Worm (Caenorhabditis elegans): ENCODE data around the gene nstp-6.
A peak's percentile ranks its signal among the peaks of the same experiment; 100 is the strongest.

nstp-6 gene

ce11 chrIV:3552933-3553332 is 5.5 kb upstream of the nstp-6 start:
- TF ChIP-seq B0035.1 (tag; optimal IDR thresholded peaks at IDR 0.05) (no peak), dox-1 (GFP tag; IDR thresholded peaks at IDR 0.05) (no peak), ceh-40 (GFP tag; IDR thresholded peaks at IDR 0.05) (no peak)

- TF ChIP-seq gei-17 (GFP tag; optimal IDR thresholded peaks at IDR 0.05) (peak; percentile 0), snpc-1.1 (tag; optimal IDR thresholded peaks at IDR 0.05; ENCODE audit: insufficient read depth) (peak; percentile 28), Y53F4B.3 (GFP tag; IDR thresholded peaks at IDR 0.05) (no peak), F33H1.4 (GFP tag; IDR thresholded peaks at IDR 0.05) (no peak), C06A6.2 (GFP tag; conservative IDR thresholded peaks at IDR 0.05) (no peak), egrh-3 (GFP tag; IDR thresholded peaks at IDR 0.05) (peak; percentile 21; the same call in 1 of the 2 replicates), tlf-1 (GFP tag; optimal IDR thresholded peaks at IDR 0.05) (no peak), B0019.2 (GFP tag; conservative IDR thresholded peaks at IDR 0.05) (no peak), attf-5 (GFP tag; optimal IDR thresholded peaks at IDR 0.05) (peak; percentile 32), mxl-1 (tag; optimal IDR thresholded peaks at IDR 0.05) (peak; percentile 76), F39B2.1 (GFP tag; IDR thresholded peaks at IDR 0.05) (no peak), let-607 (tag; optimal IDR thresholded peaks at IDR 0.05) (peak in 1 of 2 experiments; percentile 25), ets-4 (GFP tag; optimal IDR thresholded peaks at IDR 0.05) (no peak), ceh-91 (GFP tag; IDR thresholded peaks at IDR 0.05) (no peak), lir-1 (GFP tag; conservative IDR thresholded peaks at IDR 0.05) (no peak), ceh-100 (GFP tag; IDR thresholded peaks at IDR 0.05) (peak; percentile 22; the same call in 1 of the 2 replicates), zim-3 (tag; optimal IDR thresholded peaks at IDR 0.05) (peak; percentile 82), fkh-3 (tag; optimal IDR thresholded peaks at IDR 0.05) (peak; percentile 6), hlh-26 (GFP tag; conservative IDR thresholded peaks at IDR 0.05) (no peak), dpl-1 (GFP tag; optimal IDR thresholded peaks at IDR 0.05) (no peak), efl-1 (GFP tag; optimal IDR thresholded peaks at IDR 0.05) (no peak), bed-2 (GFP tag; IDR thresholded peaks at IDR 0.05) (no peak), madf-3 (GFP tag; IDR thresholded peaks at IDR 0.05) (no peak), rec-8 (tag; optimal IDR thresholded peaks at IDR 0.05) (peak; percentile 36 to 72), ZK185.1 (tag; optimal IDR thresholded peaks at IDR 0.05; ENCODE audit: poor library complexity, severe bottlenecking) (peak; percentile 91), unc-62 (GFP tag; optimal IDR thresholded peaks at IDR 0.05) (no peak), K11D2.4 (GFP tag; IDR thresholded peaks at IDR 0.05) (0 out of 2 replicates have a peak, but pooled peaks have one; percentile 46), xnd-1 (tag; optimal IDR thresholded peaks at IDR 0.05) (no peak), atf-7 (tag; optimal IDR thresholded peaks at IDR 0.05) (peak; percentile 50), rpc-1 (optimal IDR thresholded peaks at IDR 0.05) (peak; percentile 86), rpc-1 (tag; optimal IDR thresholded peaks at IDR 0.05) (peak; percentile 86), hmg-20 (GFP tag; IDR thresholded peaks at IDR 0.05) (0 out of 2 replicates have a peak, but pooled peaks have one; percentile 41), mcd-1 (GFP tag; IDR thresholded peaks at IDR 0.05) (peak; percentile 74), nfyb-1 (GFP tag; IDR thresholded peaks at IDR 0.05) (peak; percentile 82), B0261.1 (tag; optimal IDR thresholded peaks at IDR 0.05) (peak; percentile 89), lsl-1 (GFP tag; optimal IDR thresholded peaks at IDR 0.05) (peak; percentile 31), T07F8.4 (tag; optimal IDR thresholded peaks at IDR 0.05) (peak; percentile 71), F55B11.4 (tag; optimal IDR thresholded peaks at IDR 0.05; ENCODE audit: borderline replicate concordance, insufficient read depth) (no peak), cebp-2 (GFP tag; IDR thresholded peaks at IDR 0.05) (no peak), Y56A3A.18 (GFP tag; IDR thresholded peaks at IDR 0.05) (peak; percentile 69; the same call in 1 of the 2 replicates), egl-44 (GFP tag; IDR thresholded peaks at IDR 0.05) (no peak), ztf-26 (tag; optimal IDR thresholded peaks at IDR 0.05) (peak; percentile 47), Y67H2A.10 (GFP tag; conservative IDR thresholded peaks at IDR 0.05) (0 out of 2 replicates have a peak, but pooled peaks have one; percentile 16)
Measured at ce11 chrIV:3551777-3552462, 4.5 kb upstream of the nstp-6 start.

Measured in whole organism, young adult.